Fruit fly (Drosophila melanogaster): ENCODE data around the gene BicD.

BicD gene

dm6 chr2L:17472582-17473524, at the start of gene BicD (continued):
- peak; percentile 24 for TF ChIP-seq HLHmδ (GFP tag; optimal IDR thresholded peaks at IDR 0.05)
- no peak for TF ChIP-seq gt (GFP tag; IDR thresholded peaks at IDR 0.05)
- no peak for TF ChIP-seq Elba2 (GFP tag; optimal IDR thresholded peaks at IDR 0.05)
- no peak for TF ChIP-seq CG1602 (GFP tag; optimal IDR thresholded peaks at IDR 0.05)
- TF ChIP-seq Mrtf (GFP tag; IDR thresholded peaks at IDR 0.05), result no peak
- TF ChIP-seq Myb (GFP tag; optimal IDR thresholded peaks at IDR 0.05), result no peak
- TF ChIP-seq fd3F (GFP tag; optimal IDR thresholded peaks at IDR 0.05), result no peak
- no peak for TF ChIP-seq dati (GFP tag; IDR thresholded peaks at IDR 0.05)
- no peak for TF ChIP-seq Nf-YB (GFP tag; optimal IDR thresholded peaks at IDR 0.05)
- no peak for TF ChIP-seq CG10979 (tag; optimal IDR thresholded peaks at IDR 0.05)
- no peak for TF ChIP-seq dm (GFP tag; optimal IDR thresholded peaks at IDR 0.05)
- no peak for TF ChIP-seq sqz (GFP tag; optimal IDR thresholded peaks at IDR 0.05)
- no peak for TF ChIP-seq CG14441 (GFP tag; IDR thresholded peaks at IDR 0.05)
- TF ChIP-seq HHEX (GFP tag; optimal IDR thresholded peaks at IDR 0.05), result peak; percentile 6
- no peak for TF ChIP-seq pb (GFP tag; optimal IDR thresholded peaks at IDR 0.05)
- no peak for TF ChIP-seq Hsf (GFP tag; optimal IDR thresholded peaks at IDR 0.05)
- TF ChIP-seq CG15011 (GFP tag; optimal IDR thresholded peaks at IDR 0.05), result no peak
- peak in 1 of 3 experiments; percentile 17 for TF ChIP-seq Stat92E (GFP tag; optimal IDR thresholded peaks at IDR 0.05)
- TF ChIP-seq D (optimal IDR thresholded peaks at IDR 0.05), result peak; percentile 46
- TF ChIP-seq D (GFP tag; optimal IDR thresholded peaks at IDR 0.05), result no peak
- TF ChIP-seq fu2 (GFP tag; optimal IDR thresholded peaks at IDR 0.05), result no peak
- TF ChIP-seq toy (GFP tag; IDR thresholded peaks at IDR 0.05), result no peak
- TF ChIP-seq sens-2 (GFP tag; IDR thresholded peaks at IDR 0.05), result no peak
- peak; percentile 54 for TF ChIP-seq CG14860 (GFP tag; IDR thresholded peaks at IDR 0.05; ENCODE audit: partially characterized antibody)
- TF ChIP-seq Dbx (GFP tag; IDR thresholded peaks at IDR 0.05), result no peak
- no peak for TF ChIP-seq Neu2 (GFP tag; optimal IDR thresholded peaks at IDR 0.05; ENCODE audit: borderline replicate concordance)
- peak; percentile 9 for TF ChIP-seq CG7745 (tag; optimal IDR thresholded peaks at IDR 0.05)
- no peak for TF ChIP-seq Hr78 (GFP tag; optimal IDR thresholded peaks at IDR 0.05)
- TF ChIP-seq D19B (GFP tag; optimal IDR thresholded peaks at IDR 0.05), result no peak
- TF ChIP-seq gem (tag; optimal IDR thresholded peaks at IDR 0.05), result no peak
- TF ChIP-seq CG4404 (GFP tag; IDR thresholded peaks at IDR 0.05), result no peak
- no peak for TF ChIP-seq CG15696 (tag; optimal IDR thresholded peaks at IDR 0.05)
- TF ChIP-seq lov (optimal IDR thresholded peaks at IDR 0.05), result no peak
- no peak for TF ChIP-seq lov (GFP tag; IDR thresholded peaks at IDR 0.05)
- peak; percentile 90 for TF ChIP-seq gfzf (GFP tag; optimal IDR thresholded peaks at IDR 0.05)
- TF ChIP-seq jing (GFP tag; optimal IDR thresholded peaks at IDR 0.05), result no peak
- no peak for TF ChIP-seq grn (GFP tag; optimal IDR thresholded peaks at IDR 0.05)
- no peak for TF ChIP-seq HmgD (GFP tag; optimal IDR thresholded peaks at IDR 0.05)
- TF ChIP-seq E2f1 (GFP tag; IDR thresholded peaks at IDR 0.05), result no peak
- TF ChIP-seq CG10431 (GFP tag; optimal IDR thresholded peaks at IDR 0.05), result peak; percentile 61
- no peak for TF ChIP-seq ham (GFP tag; IDR thresholded peaks at IDR 0.05)
- no peak for TF ChIP-seq Tbp (GFP tag; optimal IDR thresholded peaks at IDR 0.05)
- no peak for TF ChIP-seq CG2129 (GFP tag; IDR thresholded peaks at IDR 0.05; ENCODE audit: partially characterized antibody)
- no peak for TF ChIP-seq bigmax (GFP tag; optimal IDR thresholded peaks at IDR 0.05)
- no peak for TF ChIP-seq prd (optimal IDR thresholded peaks at IDR 0.05)
- TF ChIP-seq prd (GFP tag; IDR thresholded peaks at IDR 0.05), result no peak
- peak; percentile 83 for TF ChIP-seq trem (tag; optimal IDR thresholded peaks at IDR 0.05)
- no peak for TF ChIP-seq Nf-YA (GFP tag; IDR thresholded peaks at IDR 0.05)
- TF ChIP-seq pzg (GFP tag; optimal IDR thresholded peaks at IDR 0.05), result peak; percentile 88
- TF ChIP-seq Side (GFP tag; optimal IDR thresholded peaks at IDR 0.05), result no peak

All from whole organism, embryonic.